Fruit fly (Drosophila melanogaster) whole organism, embryonic: ENCODE data around the gene Ifrd1.
A peak's percentile ranks its signal among the peaks of the same experiment; 100 is the strongest.

Source experiments
- CG10147 ChIP-seq: fragments of 200-800 bp; sonication (Bioruptor generic); optimal IDR thresholded peaks from 2 replicates; lab custom pipeline; 2019; ENCODE audit warnings: missing biosample characterization, mild to moderate bottlenecking, missing genetic modification characterization, moderate library complexity
- CG10366 ChIP-seq: fragments of 200-800 bp; sonication (Bioruptor generic); IDR thresholded peaks from 2 replicates; pipeline ENCODE4 v1.3.6; 2022; ENCODE audit warnings: missing biosample characterization, missing genetic modification characterization
- CG11504 ChIP-seq: fragments of 200-800 bp; sonication (Bioruptor generic); optimal IDR thresholded peaks from 3 replicates; lab custom pipeline; 2019; ENCODE audit warnings: missing biosample characterization, mild to moderate bottlenecking, missing genetic modification characterization, moderate library complexity
- CG12236 ChIP-seq: fragments of 200-800 bp; sonication (Bioruptor generic); optimal IDR thresholded peaks from 2 replicates; lab custom pipeline; 2016; ENCODE audit warnings: missing biosample characterization, missing genetic modification characterization
- CG12942 ChIP-seq: fragments of 200-800 bp; sonication (Bioruptor generic); optimal IDR thresholded peaks from 3 replicates; lab custom pipeline; 2016; ENCODE audit warnings: missing biosample characterization, missing genetic modification characterization
- CG13123 ChIP-seq: fragments of 200-800 bp; sonication (Bioruptor generic); optimal IDR thresholded peaks from 2 replicates; lab custom pipeline; 2016; ENCODE audit warnings: missing biosample characterization, missing genetic modification characterization
- CG13296 ChIP-seq: fragments of 200-800 bp; sonication (Bioruptor generic); optimal IDR thresholded peaks from 3 replicates; lab custom pipeline; 2018; ENCODE audit warnings: missing biosample characterization, mild to moderate bottlenecking, missing genetic modification characterization
- CG13624 ChIP-seq: fragments of 200-800 bp; sonication (Bioruptor generic); optimal IDR thresholded peaks from 2 replicates; lab custom pipeline; 2016; ENCODE audit warnings: missing biosample characterization, missing genetic modification characterization
- CG13894 ChIP-seq: fragments of 200-800 bp; sonication (Bioruptor generic); optimal IDR thresholded peaks from 3 replicates; lab custom pipeline; 2018; ENCODE audit warnings: missing biosample characterization, mild to moderate bottlenecking, missing genetic modification characterization, moderate library complexity
- CG14860 ChIP-seq: fragments of 200-800 bp; sonication (Bioruptor generic); IDR thresholded peaks from 3 replicates; pipeline ENCODE4 v1.3.6; 2022; ENCODE audit warnings: missing biosample characterization, missing genetic modification characterization; ENCODE audit not compliant: partially characterized antibody
- CG15696 ChIP-seq: fragments of 200-800 bp; sonication (Bioruptor generic); optimal IDR thresholded peaks from 2 replicates; lab custom pipeline; 2019; ENCODE audit warnings: missing biosample characterization, mild to moderate bottlenecking, missing genetic modification characterization, moderate library complexity
- CG17568 ChIP-seq: fragments of 200-800 bp; sonication (Bioruptor generic); optimal IDR thresholded peaks from 2 replicates; lab custom pipeline; 2018; ENCODE audit warnings: missing biosample characterization, mild to moderate bottlenecking, missing genetic modification characterization, moderate library complexity
- CG17802 ChIP-seq: fragments of 200-800 bp; sonication (Bioruptor generic); optimal IDR thresholded peaks from 2 replicates; lab custom pipeline; 2018; ENCODE audit warnings: missing biosample characterization, mild to moderate bottlenecking, missing genetic modification characterization, moderate library complexity
- CG2678 ChIP-seq: fragments of 200-800 bp; sonication (Bioruptor generic); optimal IDR thresholded peaks from 3 replicates; lab custom pipeline; 2019; ENCODE audit warnings: missing biosample characterization, mild to moderate bottlenecking, missing genetic modification characterization, moderate library complexity
- CG31388 ChIP-seq: fragments of 200-800 bp; sonication (Bioruptor generic); optimal IDR thresholded peaks from 2 replicates; lab custom pipeline; 2016; ENCODE audit warnings: missing biosample characterization, missing genetic modification characterization
- CG3847 ChIP-seq: fragments of 200-800 bp; sonication (Bioruptor generic); IDR thresholded peaks from 2 replicates; pipeline ENCODE4 v1.3.6; 2022; ENCODE audit warnings: missing biosample characterization, missing genetic modification characterization
- CG4707 ChIP-seq: fragments of 200-800 bp; sonication (Bioruptor generic); optimal IDR thresholded peaks from 2 replicates; lab custom pipeline; 2018; ENCODE audit warnings: missing biosample characterization, mild to moderate bottlenecking, missing genetic modification characterization, moderate library complexity
- CG6683 ChIP-seq: fragments of 200-800 bp; sonication (Bioruptor generic); optimal IDR thresholded peaks from 2 replicates; lab custom pipeline; 2017; ENCODE audit warnings: missing biosample characterization, mild to moderate bottlenecking, missing genetic modification characterization, missing genetic modification reagents
- CG6813 ChIP-seq: fragments of 200-800 bp; sonication (Bioruptor generic); optimal IDR thresholded peaks from 2 replicates; lab custom pipeline; 2017; ENCODE audit warnings: missing biosample characterization, missing genetic modification characterization, mild to moderate bottlenecking, moderate library complexity, missing genetic modification reagents
- CG9797 ChIP-seq: fragments of 200-800 bp; sonication (Bioruptor generic); optimal IDR thresholded peaks from 3 replicates; lab custom pipeline; 2018; ENCODE audit warnings: missing biosample characterization, mild to moderate bottlenecking, missing genetic modification characterization
- CG9932 ChIP-seq: fragments of 200-800 bp; sonication (Bioruptor generic); IDR thresholded peaks from 2 replicates; pipeline ENCODE4 v1.3.6; 2022; ENCODE audit warnings: missing biosample characterization, missing genetic modification characterization
- Drgx ChIP-seq: fragments of 200-800 bp; sonication (Bioruptor generic); IDR thresholded peaks from 2 replicates; pipeline ENCODE4 v1.3.6; 2022; ENCODE audit warnings: missing biosample characterization, missing genetic modification characterization
- ERR ChIP-seq: fragments of 200-800 bp; sonication (Bioruptor generic); optimal IDR thresholded peaks from 2 replicates; lab custom pipeline; 2016; ENCODE audit warnings: missing biosample characterization, missing genetic modification characterization
- Eip74EF ChIP-seq, 2 experiments: fragments of 200-800 bp in 1 of 2; fragments of >200 bp in 1 of 2; sonication (Bioruptor generic) in 1 of 2; optimal IDR thresholded peaks; 2 replicates each; lab custom pipeline; 2017 to 2019; ENCODE audit warnings: missing biosample characterization in 2 of 2, missing genetic modification characterization in 2 of 2, mild to moderate bottlenecking in 1 of 2, moderate library complexity in 1 of 2
- Fer3 ChIP-seq: fragments of 200-800 bp; sonication (Bioruptor generic); optimal IDR thresholded peaks from 2 replicates; lab custom pipeline; 2018; ENCODE audit warnings: missing biosample characterization, mild to moderate bottlenecking, missing genetic modification characterization, moderate library complexity
- Hr51 ChIP-seq, 2 experiments: fragments of 200-800 bp; sonication (Bioruptor generic); optimal IDR thresholded peaks; 2 replicates in 1 of 2; 3 replicates in 1 of 2; lab custom pipeline; 2016 to 2018; ENCODE audit warnings: missing biosample characterization in 2 of 2, missing genetic modification characterization in 2 of 2, mild to moderate bottlenecking in 1 of 2, moderate library complexity in 1 of 2
- Hsf ChIP-seq: fragments of 200-800 bp; sonication (Bioruptor generic); optimal IDR thresholded peaks from 3 replicates; lab custom pipeline; 2016; ENCODE audit warnings: missing biosample characterization, missing genetic modification characterization
- NfI ChIP-seq: fragments of 200-800 bp; sonication (Bioruptor generic); optimal IDR thresholded peaks from 3 replicates; lab custom pipeline; 2018; ENCODE audit warnings: missing biosample characterization, mild to moderate bottlenecking, missing genetic modification characterization, moderate library complexity
- PHDP ChIP-seq: fragments of 200-800 bp; sonication (Bioruptor generic); optimal IDR thresholded peaks from 3 replicates; lab custom pipeline; 2018; ENCODE audit warnings: missing biosample characterization, mild to moderate bottlenecking, missing genetic modification characterization, moderate library complexity
- Pdp1 ChIP-seq, 2 experiments: fragments of 200-800 bp; sonication (Bioruptor generic); optimal IDR thresholded peaks; 3 replicates each; lab custom pipeline; 2016; ENCODE audit warnings: missing biosample characterization in 2 of 2, missing genetic modification characterization in 2 of 2, mild to moderate bottlenecking in 1 of 2, moderate library complexity in 1 of 2
- Poxn ChIP-seq: fragments of 200-800 bp; sonication (Bioruptor generic); IDR thresholded peaks from 2 replicates; pipeline ENCODE4 v1.3.6; 2022; ENCODE audit warnings: missing biosample characterization, missing genetic modification characterization
- Ptx1 ChIP-seq: fragments of 200-800 bp; sonication (Bioruptor generic); IDR thresholded peaks from 2 replicates; pipeline ENCODE4 v1.3.6; 2022; ENCODE audit warnings: missing biosample characterization, missing genetic modification characterization
- Rfx ChIP-seq: fragments of 200-800 bp; sonication (Bioruptor generic); IDR thresholded peaks from 2 replicates; pipeline ENCODE4 v1.3.6; 2022; ENCODE audit warnings: missing biosample characterization, missing genetic modification characterization
- Rx ChIP-seq: fragments of 200-800 bp; sonication (Bioruptor generic); IDR thresholded peaks from 2 replicates; pipeline ENCODE4 v1.3.6; 2022; ENCODE audit warnings: missing biosample characterization, missing genetic modification characterization
- YL-1 ChIP-seq: fragments of 200-800 bp; sonication (Bioruptor generic); optimal IDR thresholded peaks from 3 replicates; lab custom pipeline; 2017; ENCODE audit warnings: missing biosample characterization, mild to moderate bottlenecking, missing genetic modification characterization
- az2 ChIP-seq: fragments of 200-800 bp; sonication (Bioruptor generic); optimal IDR thresholded peaks from 3 replicates; lab custom pipeline; 2016; ENCODE audit warnings: missing biosample characterization, missing genetic modification characterization
- bigmax ChIP-seq: fragments of 200-800 bp; sonication (Bioruptor generic); optimal IDR thresholded peaks from 2 replicates; lab custom pipeline; 2018; ENCODE audit warnings: missing biosample characterization, mild to moderate bottlenecking, missing genetic modification characterization
- dmrt99B ChIP-seq: fragments of 200-800 bp; sonication (Bioruptor generic); optimal IDR thresholded peaks from 2 replicates; lab custom pipeline; 2018; ENCODE audit warnings: missing biosample characterization, mild to moderate bottlenecking, missing genetic modification characterization, moderate library complexity
- fd3F ChIP-seq: fragments of 200-800 bp; sonication (Bioruptor generic); optimal IDR thresholded peaks from 2 replicates; lab custom pipeline; 2018; ENCODE audit warnings: missing biosample characterization, mild to moderate bottlenecking, missing genetic modification characterization, moderate library complexity
- ken ChIP-seq: fragments of 200-800 bp; sonication (Bioruptor generic); IDR thresholded peaks from 3 replicates; pipeline ENCODE4 v1.3.6; 2022; ENCODE audit warnings: missing biosample characterization, missing genetic modification characterization
- lmd ChIP-seq: fragments of 200-800 bp; sonication (Bioruptor generic); IDR thresholded peaks from 2 replicates; pipeline ENCODE4 v1.3.6; 2022; ENCODE audit warnings: missing biosample characterization, missing genetic modification characterization
- lov ChIP-seq, 2 experiments: fragments of 200-800 bp in 1 of 2; fragments of >200 bp in 1 of 2; sonication (Bioruptor generic) in 1 of 2; IDR thresholded peaks in 1 of 2; optimal IDR thresholded peaks in 1 of 2; 2 replicates in 1 of 2; 3 replicates in 1 of 2; pipeline versions ENCODE4 v1.3.6 to Lab custom; 2017 to 2022; ENCODE audit warnings: missing biosample characterization in 1 of 2, missing genetic modification characterization in 1 of 2
- mld ChIP-seq: fragments of 200-800 bp; sonication (Bioruptor generic); IDR thresholded peaks from 3 replicates; pipeline ENCODE4 v1.3.6; 2022; ENCODE audit warnings: missing biosample characterization, missing genetic modification characterization; ENCODE audit not compliant: partially characterized antibody
- oc ChIP-seq: fragments of 200-800 bp; sonication (Bioruptor generic); optimal IDR thresholded peaks from 2 replicates; lab custom pipeline; 2018; ENCODE audit warnings: missing biosample characterization, mild to moderate bottlenecking, missing genetic modification characterization, moderate library complexity
- otp ChIP-seq: fragments of 200-800 bp; sonication (Bioruptor generic); IDR thresholded peaks from 3 replicates; pipeline ENCODE4, ENCODE4 v1.3.6; 2022; ENCODE audit warnings: missing biosample characterization, missing genetic modification characterization
- slbo ChIP-seq: fragments of 200-800 bp; sonication (Bioruptor generic); IDR thresholded peaks from 2 replicates; pipeline ENCODE4 v1.3.6; 2022; ENCODE audit warnings: missing biosample characterization, missing genetic modification characterization
- stc ChIP-seq: fragments of 200-800 bp; sonication (Bioruptor generic); IDR thresholded peaks from 2 replicates; pipeline ENCODE4 v1.3.6; 2022; ENCODE audit warnings: missing biosample characterization, missing genetic modification characterization
- tin ChIP-seq: fragments of 200-800 bp; sonication (Bioruptor generic); optimal IDR thresholded peaks from 3 replicates; lab custom pipeline; 2016; ENCODE audit warnings: missing biosample characterization, missing genetic modification characterization

Ifrd1 gene

dm6 chr2L:2872309-2872932, 1.9 kb downstream of the Ifrd1 start (continued):
- TF ChIP-seq CG9932 (GFP tag; lab: Robert Waterston, UW) (peak; percentile 35; the same call in 1 of the 2 replicates), dmrt99B (peak; percentile 60), mld (GFP tag; lab: Robert Waterston, UW) (no peak), CG14860 (no peak), Eip74EF (GFP tag; optimal IDR thresholded peaks at IDR 0.05; lab: Kevin White, UChicago) (peak in 1 of 2 experiments; percentile 85), CG12236 (GFP tag; lab: Kevin White, UChicago) (no peak), CG6813 (GFP tag; lab: Kevin White, UChicago) (peak; percentile 42), stc (GFP tag; lab: Robert Waterston, UW) (peak; percentile 28; the same call in 1 of the 2 replicates), CG3847 (GFP tag; lab: Robert Waterston, UW) (0 out of 2 replicates have a peak, but pooled peaks have one; percentile 19), lov (optimal IDR thresholded peaks at IDR 0.05; lab: Kevin White, UChicago) (no peak), lov (GFP tag; IDR thresholded peaks at IDR 0.05; lab: Robert Waterston, UW) (no peak), oc (tag; lab: Kevin White, UChicago) (no peak), Drgx (GFP tag; lab: Robert Waterston, UW) (no peak), Poxn (GFP tag; lab: Robert Waterston, UW) (no peak), CG15696 (tag; lab: Kevin White, UChicago) (no peak), ERR (no peak), CG10147 (peak; percentile 31), bigmax (GFP tag; lab: Kevin White, UChicago) (no peak), CG17568 (GFP tag; lab: Kevin White, UChicago) (no peak), PHDP (tag; lab: Kevin White, UChicago) (peak; percentile 13), ken (GFP tag; lab: Robert Waterston, UW) (no peak), otp (no peak), CG31388 (GFP tag; lab: Kevin White, UChicago) (no peak), Ptx1 (GFP tag; lab: Robert Waterston, UW) (peak; percentile 66), CG11504 (peak; percentile 50), fd3F (GFP tag; lab: Kevin White, UChicago) (peak; percentile 67), CG4707 (no peak), CG10366 (GFP tag; lab: Robert Waterston, UW) (peak; percentile 25; the same call in 1 of the 2 replicates), NfI (GFP tag; lab: Kevin White, UChicago) (peak; percentile 32), Rx (no peak), CG12942 (no peak), Hsf (GFP tag; lab: Kevin White, UChicago) (peak; percentile 9), CG9797 (no peak), YL-1 (GFP tag; lab: Kevin White, UChicago) (peak; percentile 22), tin (GFP tag; lab: Kevin White, UChicago) (no peak), Hr51 (GFP tag; optimal IDR thresholded peaks at IDR 0.05; lab: Kevin White, UChicago) (peak in 1 of 2 experiments; percentile 84), CG2678 (tag; lab: Kevin White, UChicago) (peak; percentile 69), lmd (GFP tag; lab: Robert Waterston, UW) (peak; percentile 59), CG13624 (GFP tag; lab: Kevin White, UChicago) (no peak), az2 (GFP tag; lab: Kevin White, UChicago) (no peak), CG13123 (GFP tag; lab: Kevin White, UChicago) (no peak), CG13894 (tag; lab: Kevin White, UChicago) (peak; percentile 21), Fer3 (tag; lab: Kevin White, UChicago) (peak; percentile 52), Pdp1 (GFP tag; optimal IDR thresholded peaks at IDR 0.05; lab: Kevin White, UChicago) (peak in 1 of 2 experiments; percentile 97), Rfx (GFP tag; lab: Robert Waterston, UW) (peak; percentile 62), slbo (GFP tag; lab: Robert Waterston, UW) (peak; percentile 63), CG17802 (no peak), CG13296 (peak; percentile 55), CG6683 (peak; percentile 21)
